Worm (Caenorhabditis elegans) whole organism, L4/young adult: Measurements from ENCODE around the gene F44E5.5.

Experiments used
- W03F9.2 ChIP-seq: fragments of 150-350 bp; optimal IDR thresholded peaks from 2 replicates; lab custom pipeline; 2014; ENCODE audit warnings: missing biosample characterization, missing genetic modification characterization
- dao-5 ChIP-seq: sonication (generic microtip); optimal IDR thresholded peaks from 2 replicates; lab custom pipeline; 2016; ENCODE audit warnings: missing genotype, missing genetic modification characterization, moderate library complexity, missing compliant biosample characterization
- him-1 ChIP-seq: sonication (generic microtip); optimal IDR thresholded peaks from 2 replicates; lab custom pipeline; 2016; ENCODE audit warnings: missing genotype, missing genetic modification reagents, missing genetic modification characterization, missing compliant biosample characterization

Gene F44E5.5

ce11 chrII:11802451-11802850 is 43.0 kb downstream of the F44E5.5 start, which contains the start of gene F43G6.17:
Gene F43G6.17 (plus strand): TSS chrII:11802751.
- TF ChIP-seq dao-5 (tag; lab: Kevin White, UChicago) (no peak), him-1 (tag; lab: Kevin White, UChicago) (no peak), W03F9.2 (tag; lab: Kevin White, UChicago) (no peak)

ce11 chrII:11806256-11806655 is 46.8 kb downstream of the F44E5.5 start, which contains the start of gene jmjd-1.1:
Gene jmjd-1.1 (plus strand): TSS chrII:11806556.
- no peak for TF ChIP-seq W03F9.2 (tag; lab: Kevin White, UChicago)
- no peak for TF ChIP-seq him-1 (tag; lab: Kevin White, UChicago)
- TF ChIP-seq dao-5 (tag; lab: Kevin White, UChicago): no peak

ce11 chrII:11808979-11809378 is 49.5 kb downstream of the F44E5.5 start, which contains the start of gene F43G6.10:
Gene F43G6.10 (plus strand): TSS chrII:11809349.
- TF ChIP-seq W03F9.2 (tag; lab: Kevin White, UChicago): no peak
- TF ChIP-seq him-1 (tag; lab: Kevin White, UChicago): no peak
- no peak for TF ChIP-seq dao-5 (tag; lab: Kevin White, UChicago)

ce11 chrII:11810436-11810835 is 51.0 kb downstream of the F44E5.5 start, which contains the start of gene F43G6.7:
Gene F43G6.7 (plus strand): TSS chrII:11810790.
- TF ChIP-seq dao-5 (tag; lab: Kevin White, UChicago): no peak
- TF ChIP-seq W03F9.2 (tag; lab: Kevin White, UChicago): no peak
- no peak for TF ChIP-seq him-1 (tag; lab: Kevin White, UChicago)

- TF ChIP-seq dao-5 (tag; lab: Kevin White, UChicago) (no peak), W03F9.2 (tag; lab: Kevin White, UChicago) (no peak), him-1 (tag; lab: Kevin White, UChicago) (no peak)
Observed at ce11 chrII:11811241-11811640, 51.8 kb downstream of the F44E5.5 start.
